Worm (Caenorhabditis elegans): ENCODE data around the gene F28C6.8.

F28C6.8 gene

DNA sequence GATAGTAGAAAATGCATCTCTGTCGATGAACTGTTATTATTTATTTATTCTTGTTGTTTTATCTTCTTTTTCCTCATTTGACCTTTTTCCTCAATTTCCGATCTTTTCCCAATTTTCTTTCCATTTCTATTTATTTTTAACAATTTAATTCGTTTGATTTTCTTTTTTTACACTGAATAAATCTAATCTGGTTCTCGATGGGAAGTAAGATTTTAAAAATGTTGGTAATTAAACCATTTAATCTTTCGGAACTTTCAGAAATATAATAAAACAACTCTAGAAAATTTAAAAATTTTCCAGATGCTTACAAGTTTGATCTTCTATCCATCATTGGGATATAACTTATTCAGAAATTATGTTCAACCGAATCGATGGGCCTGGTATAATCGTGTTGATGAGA is at the start of gene F28C6.8:
TSS of gene F28C6.8 (plus strand) at position 301 of the 400 bp plus-strand sequence.
- no peak for TF ChIP-seq W03F9.2 (tag; optimal IDR thresholded peaks at IDR 0.05)
- no peak for TF ChIP-seq him-1 (tag; optimal IDR thresholded peaks at IDR 0.05)
- no peak for TF ChIP-seq dao-5 (tag; optimal IDR thresholded peaks at IDR 0.05)

DNA sequence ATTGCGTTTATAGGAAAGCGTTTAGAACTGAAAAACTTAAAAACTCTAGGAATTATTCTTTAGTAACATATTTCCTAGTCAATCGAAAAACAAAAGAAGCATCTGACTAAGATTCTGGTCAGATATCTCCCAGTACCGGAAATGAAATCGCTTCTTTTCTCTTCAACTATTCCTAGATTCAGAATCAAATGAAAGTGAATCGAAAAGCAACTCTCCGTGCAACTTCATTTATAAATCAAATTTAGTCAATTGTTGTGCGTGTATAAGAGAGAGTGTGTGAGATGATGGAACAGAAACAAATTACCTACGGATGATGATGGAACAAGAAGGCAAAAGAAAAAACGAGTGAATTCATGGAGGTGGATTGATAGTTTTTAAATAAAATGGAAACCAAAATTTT is 47.5 kb upstream of the F28C6.8 start:
- TF ChIP-seq him-1 (tag; optimal IDR thresholded peaks at IDR 0.05), result no peak
- no peak for TF ChIP-seq dao-5 (tag; optimal IDR thresholded peaks at IDR 0.05)
- no peak for TF ChIP-seq W03F9.2 (tag; optimal IDR thresholded peaks at IDR 0.05)

DNA sequence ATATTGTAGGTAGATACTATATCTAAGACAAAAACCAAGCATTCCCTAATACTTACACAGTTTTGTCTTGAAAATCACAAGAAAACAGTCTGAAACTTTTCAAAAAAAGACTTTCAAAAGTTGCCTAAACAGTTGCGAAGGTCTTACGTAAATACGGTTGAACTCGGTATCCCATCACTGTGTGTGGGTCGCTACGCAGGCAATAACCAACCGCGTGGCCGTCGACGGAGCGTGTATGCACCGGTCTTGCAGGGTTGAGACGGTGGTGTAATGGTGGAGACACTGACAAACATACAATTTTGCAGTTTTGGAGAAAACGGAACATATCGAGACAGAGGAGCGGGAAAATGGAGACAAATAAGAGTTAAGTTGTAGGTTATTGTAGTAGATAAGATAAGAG is 45.4 kb upstream of the F28C6.8 start, which contains the start of gene iff-2:
TSS of gene iff-2 (minus strand) at position 141 of the 400 bp plus-strand sequence.
- TF ChIP-seq him-1 (tag; optimal IDR thresholded peaks at IDR 0.05) (peak; percentile 97), dao-5 (tag; optimal IDR thresholded peaks at IDR 0.05) (peak; percentile 77), W03F9.2 (tag; optimal IDR thresholded peaks at IDR 0.05) (peak; percentile 97)

DNA sequence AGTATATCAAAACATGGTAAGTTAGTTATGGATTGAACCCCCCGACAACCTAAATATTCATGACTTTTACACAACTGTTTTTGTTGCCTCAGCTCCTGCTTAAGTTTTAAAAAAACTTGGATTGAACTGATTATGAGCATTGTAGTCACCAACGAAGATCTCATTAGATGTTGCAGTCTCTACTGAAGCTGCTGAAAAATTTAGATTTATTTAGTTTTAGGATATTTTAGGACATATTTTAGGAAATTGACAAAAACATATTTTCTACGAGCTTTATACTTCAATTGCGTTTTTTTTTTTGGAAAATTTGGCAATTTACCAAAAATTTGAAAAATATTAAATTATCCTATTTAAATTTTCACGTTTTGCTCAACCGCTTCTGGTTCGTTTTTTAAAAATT is 44.6 kb upstream of the F28C6.8 start, which contains the start of gene F54C9.14:
TSS of gene F54C9.14 (plus strand) at position 301 of the 400 bp plus-strand sequence.
- no peak for TF ChIP-seq him-1 (tag; optimal IDR thresholded peaks at IDR 0.05)
- TF ChIP-seq W03F9.2 (tag; optimal IDR thresholded peaks at IDR 0.05), result no peak
- TF ChIP-seq dao-5 (tag; optimal IDR thresholded peaks at IDR 0.05), result no peak

DNA sequence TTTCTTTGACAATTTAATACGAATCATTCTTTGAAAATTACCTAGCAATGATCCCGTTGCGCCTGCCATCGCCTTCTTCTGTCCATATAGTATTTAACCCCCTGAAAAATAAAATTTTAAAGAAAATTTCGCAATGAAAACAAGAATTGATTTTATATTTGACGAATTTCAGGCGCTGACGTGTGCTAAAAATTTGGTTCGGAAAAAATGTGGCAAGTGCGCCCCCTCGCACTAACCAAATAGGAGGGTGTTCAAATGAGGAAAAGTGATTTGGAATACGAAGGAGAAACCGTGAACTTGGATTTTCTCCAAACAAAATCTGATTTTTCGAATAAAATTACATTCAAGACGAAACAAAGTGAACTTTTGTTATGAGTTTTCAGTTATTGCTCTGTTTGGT is 40.6 kb upstream of the F28C6.8 start, which contains the start of gene stc-1:
TSS of gene stc-1 (minus strand) at position 101 of the 400 bp plus-strand sequence.
- no peak for TF ChIP-seq him-1 (tag; optimal IDR thresholded peaks at IDR 0.05)
- TF ChIP-seq dao-5 (tag; optimal IDR thresholded peaks at IDR 0.05), result no peak
- TF ChIP-seq W03F9.2 (tag; optimal IDR thresholded peaks at IDR 0.05), result no peak

DNA sequence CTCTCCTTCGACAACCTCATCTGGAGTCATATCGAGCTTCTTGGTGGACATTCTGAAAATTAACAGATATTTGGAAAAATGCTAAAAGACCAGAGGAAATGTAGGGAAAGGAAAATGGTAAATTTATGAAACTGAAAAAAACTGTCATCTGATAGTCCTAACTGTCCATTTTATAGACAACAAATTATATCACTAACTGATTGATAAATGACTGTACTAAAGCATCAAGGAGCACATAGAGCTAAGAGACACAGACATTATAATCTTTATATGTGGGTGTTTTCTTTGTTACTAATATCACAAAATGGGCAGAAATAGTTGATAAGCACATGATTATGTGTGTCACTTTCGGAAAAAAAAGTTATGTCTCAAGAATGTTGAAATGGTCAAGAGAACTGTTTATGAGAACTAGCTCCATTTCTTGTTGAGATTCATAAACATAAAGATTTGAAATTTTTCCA is 39.8 kb upstream of the F28C6.8 start, which contains the start of gene F54C9.3:
TSS of gene F54C9.3 (minus strand) at position 51 of the 461 bp plus-strand sequence.
- TF ChIP-seq W03F9.2 (tag; optimal IDR thresholded peaks at IDR 0.05), result no peak
- no peak for TF ChIP-seq him-1 (tag; optimal IDR thresholded peaks at IDR 0.05)
- TF ChIP-seq dao-5 (tag; optimal IDR thresholded peaks at IDR 0.05), result no peak

DNA sequence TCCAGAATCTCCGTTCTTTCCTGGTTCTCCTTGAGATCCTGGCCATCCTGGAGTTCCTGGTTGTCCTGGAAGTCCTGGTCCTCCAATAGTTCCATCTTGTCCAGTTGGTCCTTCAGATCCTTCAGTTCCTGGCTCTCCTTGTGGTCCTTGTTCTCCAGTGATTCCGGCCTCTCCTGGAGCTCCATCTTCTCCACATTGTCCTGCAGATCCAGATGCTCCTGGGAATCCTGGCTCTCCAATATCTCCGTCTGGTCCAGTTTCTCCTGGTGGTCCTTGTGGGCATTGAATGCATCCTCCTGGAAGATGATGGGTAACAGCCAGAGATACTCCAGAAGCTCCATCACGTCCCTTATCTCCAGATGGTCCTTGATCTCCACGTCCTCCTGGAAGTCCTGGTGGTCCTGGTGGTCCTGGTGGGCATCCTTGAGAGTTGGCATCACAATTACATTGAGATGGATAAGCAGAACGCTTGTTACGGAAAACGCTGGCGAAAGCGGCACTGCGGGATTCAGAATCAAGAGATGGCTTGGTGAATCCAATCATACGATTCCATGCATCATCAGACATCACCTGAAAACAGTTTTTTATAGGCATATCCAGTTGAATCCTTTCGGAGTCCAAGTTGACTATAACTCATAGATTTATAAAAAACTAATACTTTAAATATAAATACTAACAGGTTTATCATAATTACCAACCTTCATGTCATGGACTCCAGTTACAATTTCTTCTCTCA is 38.2 kb upstream of the F28C6.8 start:
- no peak for TF ChIP-seq dao-5 (tag; optimal IDR thresholded peaks at IDR 0.05)
- TF ChIP-seq W03F9.2 (tag; optimal IDR thresholded peaks at IDR 0.05), result no peak
- TF ChIP-seq him-1 (tag; optimal IDR thresholded peaks at IDR 0.05), result no peak

DNA sequence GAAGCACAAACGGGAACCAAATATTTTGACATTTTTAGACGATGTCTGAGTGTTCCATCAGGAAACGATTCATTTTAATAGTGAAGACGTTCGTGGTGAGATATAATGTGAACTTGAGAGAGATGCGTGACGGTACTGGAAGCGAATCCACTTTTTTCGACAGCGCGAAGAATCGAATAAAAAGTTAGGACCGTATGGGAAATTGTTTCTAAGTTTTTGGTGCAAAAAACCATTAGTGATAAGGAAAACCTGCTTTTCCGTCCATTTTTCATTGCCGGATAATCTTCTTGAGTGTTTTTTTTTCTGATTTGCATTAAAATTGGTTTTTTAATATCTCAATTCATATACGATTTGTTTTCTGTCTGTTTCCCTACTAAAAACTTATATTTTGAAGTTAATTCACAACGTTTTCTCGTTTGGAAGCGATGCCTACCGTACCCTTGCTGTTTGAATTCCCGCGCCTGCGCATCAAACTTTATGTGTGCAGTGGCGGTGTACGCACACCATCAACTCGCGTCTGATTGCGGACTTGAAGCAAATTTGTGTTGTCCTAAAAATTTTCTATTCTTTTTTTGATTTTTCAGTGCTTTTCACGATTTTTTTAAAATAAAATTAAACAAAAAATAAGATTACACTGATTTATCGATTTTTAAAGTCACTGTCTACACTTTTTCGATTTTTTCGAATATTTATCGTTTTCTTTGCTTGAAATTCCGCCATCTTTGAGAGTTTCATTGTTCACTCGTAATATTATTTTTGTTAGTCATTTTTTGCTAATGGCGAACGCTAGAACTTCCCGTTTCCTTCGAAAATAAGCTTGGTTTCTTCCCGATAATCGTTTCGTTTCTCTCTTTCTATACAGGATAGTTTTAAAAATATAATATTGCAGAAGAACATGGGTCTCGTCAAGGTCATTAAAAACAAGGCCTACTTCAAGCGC is 37.3 kb upstream of the F28C6.8 start, which contains the start of the genes col-38 and rpl-5:
TSS of gene col-38 (minus strand) at position 51 of the 940 bp plus-strand sequence.
TSS of gene rpl-5 (plus strand) at position 890 of the 940 bp plus-strand sequence.
- TF ChIP-seq W03F9.2 (tag; optimal IDR thresholded peaks at IDR 0.05) (peak; percentile 97), him-1 (tag; optimal IDR thresholded peaks at IDR 0.05) (peak; percentile 1), dao-5 (tag; optimal IDR thresholded peaks at IDR 0.05) (no peak)

DNA sequence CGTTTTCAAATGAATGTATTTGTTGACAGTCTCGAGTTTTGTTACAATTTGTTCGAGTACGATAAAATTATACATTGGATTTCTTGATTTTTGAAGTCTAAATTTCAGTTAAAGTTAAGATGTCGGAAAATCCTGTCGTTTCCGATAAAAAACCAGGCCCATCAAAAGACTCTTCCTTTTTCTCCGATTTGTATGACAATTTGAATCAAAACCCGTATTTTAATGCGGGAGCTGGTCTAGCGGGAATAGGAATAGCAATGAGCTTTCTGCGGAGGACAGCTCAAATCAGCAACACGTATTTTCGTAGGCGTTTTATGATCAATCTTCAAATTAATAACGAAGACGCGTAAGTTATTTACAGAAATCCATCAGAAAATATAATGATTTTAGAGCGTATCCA is 35.7 kb upstream of the F28C6.8 start, which contains the start of gene bcs-1:
TSS of gene bcs-1 (plus strand) at position 109 of the 400 bp plus-strand sequence.
- TF ChIP-seq him-1 (tag; optimal IDR thresholded peaks at IDR 0.05) (no peak), dao-5 (tag; optimal IDR thresholded peaks at IDR 0.05) (no peak)

DNA sequence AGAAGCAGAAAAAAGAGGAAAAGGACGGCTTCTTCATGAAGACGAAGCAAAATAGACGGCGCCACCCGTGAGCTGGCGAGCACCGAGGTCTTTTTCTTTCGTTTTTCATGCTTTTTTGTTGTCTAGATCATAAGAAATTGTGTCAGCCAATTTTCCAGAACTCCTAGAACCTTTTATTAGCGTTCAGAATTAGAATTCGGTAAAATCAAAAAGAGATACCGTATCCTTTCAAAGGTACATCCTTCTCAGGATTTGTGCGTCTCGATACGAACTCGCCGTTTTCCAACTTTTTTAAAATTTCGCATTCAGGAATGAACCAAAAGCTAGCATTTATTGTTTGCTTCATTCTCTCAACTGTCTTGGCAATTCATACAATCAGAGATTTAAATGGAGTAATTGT is 33.6 kb upstream of the F28C6.8 start, which contains the start of gene F54C9.7:
TSS of gene F54C9.7 (plus strand) at position 301 of the 400 bp plus-strand sequence.
- TF ChIP-seq W03F9.2 (tag; optimal IDR thresholded peaks at IDR 0.05), result no peak
- TF ChIP-seq him-1 (tag; optimal IDR thresholded peaks at IDR 0.05), result no peak
- no peak for TF ChIP-seq dao-5 (tag; optimal IDR thresholded peaks at IDR 0.05)

DNA sequence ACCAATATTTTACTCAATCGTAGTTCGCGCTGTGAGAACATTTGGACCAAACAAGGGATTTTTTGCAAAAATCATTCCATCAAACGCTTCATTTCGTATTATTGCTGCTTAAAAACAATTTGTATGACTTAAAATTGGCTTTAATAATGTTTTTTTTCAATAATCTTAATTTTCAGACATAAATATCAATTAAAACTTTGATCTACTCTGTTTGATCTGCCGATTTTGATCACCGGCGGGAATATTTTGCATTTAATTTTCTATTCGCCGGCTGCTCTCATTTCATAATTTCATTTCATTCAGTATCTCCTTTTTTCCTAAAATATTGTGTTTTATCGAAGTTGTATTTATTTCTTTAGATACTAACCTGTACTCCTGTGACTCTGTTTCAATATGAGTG is 31.5 kb upstream of the F28C6.8 start, which contains the start of gene puf-5:
TSS of gene puf-5 (plus strand) at position 358 of the 400 bp plus-strand sequence.
- TF ChIP-seq dao-5 (tag; optimal IDR thresholded peaks at IDR 0.05), result no peak
- TF ChIP-seq him-1 (tag; optimal IDR thresholded peaks at IDR 0.05), result no peak

DNA sequence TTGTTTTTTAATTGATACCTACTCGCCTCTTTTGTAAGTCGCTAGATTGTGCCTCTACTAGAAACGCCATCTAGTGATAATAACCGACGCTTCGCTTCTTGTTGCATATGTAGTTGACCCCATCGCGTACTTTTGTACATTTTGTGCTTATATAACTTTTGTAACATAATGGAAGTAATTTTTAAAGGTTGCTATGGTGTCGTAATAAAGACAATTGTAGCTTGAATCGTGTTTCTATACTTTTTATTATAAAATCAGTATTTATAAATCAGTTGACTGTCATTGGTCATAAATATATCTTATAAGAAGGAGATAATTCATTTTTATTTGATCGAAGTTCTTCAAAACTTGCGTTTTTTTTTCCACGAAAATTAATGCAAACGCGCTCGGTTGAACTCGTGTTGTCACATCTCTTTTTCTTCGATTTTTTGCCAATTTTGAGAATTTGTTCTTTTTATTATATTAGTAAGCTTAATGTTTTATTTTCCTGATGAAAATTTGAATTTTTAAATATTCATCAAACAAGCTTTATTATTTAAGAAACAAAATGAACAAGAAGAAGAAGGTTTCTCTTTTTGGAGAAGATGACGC is 29.0 kb upstream of the F28C6.8 start, which contains the start of gene F54C9.9:
TSS of gene F54C9.9 (plus strand) at position 541 of the 591 bp plus-strand sequence.
- TF ChIP-seq him-1 (tag; optimal IDR thresholded peaks at IDR 0.05) (no peak), W03F9.2 (tag; optimal IDR thresholded peaks at IDR 0.05) (no peak), dao-5 (tag; optimal IDR thresholded peaks at IDR 0.05) (no peak)

DNA sequence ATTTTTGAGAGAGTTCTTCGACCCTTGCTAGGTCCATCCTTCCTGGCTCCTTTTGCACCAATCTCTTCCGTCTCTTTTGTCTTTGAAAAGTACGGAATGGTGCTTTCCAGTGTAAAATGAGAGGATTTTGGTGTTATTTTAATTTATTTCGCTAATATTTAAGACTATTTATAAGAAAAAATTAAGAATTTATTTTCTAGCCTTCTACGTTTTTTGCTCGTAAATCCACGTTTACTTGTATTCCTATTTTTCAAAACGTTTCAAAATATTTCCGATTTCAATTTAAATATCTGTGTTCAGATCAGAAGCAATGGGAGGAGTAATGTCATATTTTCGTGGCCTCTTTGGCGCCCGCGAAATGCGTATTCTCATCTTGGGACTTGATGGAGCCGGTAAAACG is 24.9 kb upstream of the F28C6.8 start, which contains the start of gene arl-1:
TSS of gene arl-1 (plus strand) at position 301 of the 400 bp plus-strand sequence.
- TF ChIP-seq him-1 (tag; optimal IDR thresholded peaks at IDR 0.05) (no peak), W03F9.2 (tag; optimal IDR thresholded peaks at IDR 0.05) (no peak)

Measured in whole organism, L4/young adult.